Worm (Caenorhabditis elegans) whole organism, late embryonic: ENCODE data around the gene F59G1.8.

Experiments used
- Y22D7AL.16 ChIP-seq: sonication (generic microtip); optimal IDR thresholded peaks from 2 replicates; lab custom pipeline; 2016; ENCODE audit warnings: missing genetic modification characterization, missing compliant biosample characterization
- ama-1 ChIP-seq: fragments of 150-350 bp; optimal IDR thresholded peaks from 2 replicates; lab custom pipeline; 2014
- ceh-45 ChIP-seq: fragments of 200-800 bp; sonication (Bioruptor generic); IDR thresholded peaks from 2 replicates; pipeline ENCODE4 v1.3.6; 2022; ENCODE audit warnings: missing genetic modification reagents, missing genetic modification characterization, missing compliant biosample characterization
- ceh-9 ChIP-seq: sonication (generic microtip); optimal IDR thresholded peaks from 2 replicates; lab custom pipeline; 2016; ENCODE audit warnings: mild to moderate bottlenecking, missing genetic modification characterization, inconsistent platforms, missing compliant biosample characterization
- dve-1 ChIP-seq: sonication (generic microtip); optimal IDR thresholded peaks from 2 replicates; lab custom pipeline; 2017; ENCODE audit warnings: antibody characterized with exemption, mild to moderate bottlenecking, missing genetic modification characterization, missing compliant biosample characterization
- ets-4 ChIP-seq: sonication (generic microtip); optimal IDR thresholded peaks from 2 replicates; lab custom pipeline; 2016; ENCODE audit warnings: missing genetic modification characterization, missing compliant biosample characterization
- lin-11 ChIP-seq: fragments of 200-800 bp; sonication (Bioruptor generic); optimal IDR thresholded peaks from 2 replicates; lab custom pipeline; 2018; ENCODE audit warnings: mild to moderate bottlenecking, missing genetic modification characterization, missing compliant biosample characterization
- nhr-11 ChIP-seq: fragments of 150-350 bp; optimal IDR thresholded peaks from 2 replicates; lab custom pipeline; 2014; ENCODE audit warnings: missing biosample characterization, missing genetic modification characterization
- npax-4 ChIP-seq: sonication (generic microtip); optimal IDR thresholded peaks from 2 replicates; lab custom pipeline; 2016; ENCODE audit warnings: missing genetic modification characterization, missing compliant biosample characterization
- odd-2 ChIP-seq: sonication (generic microtip); optimal IDR thresholded peaks from 2 replicates; lab custom pipeline; 2017; ENCODE audit warnings: antibody characterized with exemption, mild to moderate bottlenecking, missing genetic modification characterization, missing compliant biosample characterization
- pros-1 ChIP-seq: fragments of 150-350 bp; optimal IDR thresholded peaks from 2 replicates; lab custom pipeline; 2014; ENCODE audit warnings: missing biosample characterization, missing genetic modification reagents, missing genetic modification characterization
- rnt-1 ChIP-seq: sonication (generic microtip); optimal IDR thresholded peaks from 2 replicates; lab custom pipeline; 2016; ENCODE audit warnings: missing genetic modification characterization, missing compliant biosample characterization
- sox-4 ChIP-seq: sonication (generic microtip); optimal IDR thresholded peaks from 2 replicates; lab custom pipeline; 2017; ENCODE audit warnings: mild to moderate bottlenecking, missing genetic modification characterization, inconsistent platforms, missing compliant biosample characterization
- tbx-7 ChIP-seq: sonication (generic microtip); optimal IDR thresholded peaks from 2 replicates; lab custom pipeline; 2016; ENCODE audit warnings: missing genotype, missing genetic modification characterization, missing compliant biosample characterization

DNA sequence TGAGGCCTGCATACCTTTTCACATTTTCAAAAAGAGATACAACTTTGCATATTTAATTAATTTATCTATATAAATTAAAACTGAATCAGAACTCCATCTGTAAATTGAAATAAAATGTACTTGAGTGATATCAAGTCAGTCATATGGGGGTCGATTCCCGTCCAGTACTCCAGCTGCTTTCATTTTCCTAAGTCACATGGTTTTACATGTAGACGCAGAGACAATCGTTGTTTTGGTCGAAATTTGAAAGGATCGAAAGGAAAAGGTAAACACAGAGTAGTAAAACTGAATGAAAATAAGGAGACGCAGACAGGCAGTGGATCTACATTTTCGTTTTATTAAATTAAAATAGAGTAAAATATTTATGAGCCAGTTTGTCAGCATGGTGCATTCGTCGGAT, 32.2 kb upstream of the F59G1.8 start:
- no peak for TF ChIP-seq Y22D7AL.16
- no peak for TF ChIP-seq odd-2 (tag; lab: Kevin White, UChicago)
- TF ChIP-seq ceh-9 (tag; lab: Kevin White, UChicago): no peak
- TF ChIP-seq ceh-45 (GFP tag; lab: Robert Waterston, UW): no peak
- TF ChIP-seq lin-11 (tag; lab: Kevin White, UChicago): no peak
- TF ChIP-seq ama-1 (lab: Kevin White, UChicago): no peak
- TF ChIP-seq ets-4 (tag; lab: Kevin White, UChicago): no peak
- TF ChIP-seq sox-4: no peak
- TF ChIP-seq pros-1 (tag; lab: Kevin White, UChicago): no peak
- no peak for TF ChIP-seq tbx-7 (tag; lab: Kevin White, UChicago)
- no peak for TF ChIP-seq nhr-11 (tag; lab: Kevin White, UChicago)
- no peak for TF ChIP-seq rnt-1 (tag; lab: Kevin White, UChicago)
- TF ChIP-seq npax-4 (tag; lab: Kevin White, UChicago): no peak
- TF ChIP-seq dve-1 (tag; lab: Kevin White, UChicago): no peak
